Fruit fly (Drosophila melanogaster) whole organism, embryonic: ENCODE measurements around the gene CG42404.

Experiments
- ATbp ChIP-seq: fragments of 200-800 bp; sonication (Bioruptor generic); optimal IDR thresholded peaks from 2 replicates; lab custom pipeline; 2017; ENCODE audit warnings: missing biosample characterization, mild to moderate bottlenecking, missing genetic modification characterization, missing genetic modification reagents
- Bgb ChIP-seq: fragments of 200-800 bp; sonication (Bioruptor generic); IDR thresholded peaks from 2 replicates; pipeline ENCODE4 v1.3.6; 2022; ENCODE audit warnings: missing biosample characterization, missing genetic modification characterization; ENCODE audit not compliant: partially characterized antibody
- CG10147 ChIP-seq: fragments of 200-800 bp; sonication (Bioruptor generic); optimal IDR thresholded peaks from 2 replicates; lab custom pipeline; 2019; ENCODE audit warnings: missing biosample characterization, mild to moderate bottlenecking, missing genetic modification characterization, moderate library complexity
- CG10209 ChIP-seq: fragments of 200-800 bp; sonication (Bioruptor generic); optimal IDR thresholded peaks from 3 replicates; lab custom pipeline; 2017; ENCODE audit warnings: missing biosample characterization, mild to moderate bottlenecking, missing genetic modification characterization, missing genetic modification reagents
- CG14667 ChIP-seq: fragments of 200-800 bp; sonication (Bioruptor generic); IDR thresholded peaks from 2 replicates; pipeline ENCODE4 v1.3.6; 2022; ENCODE audit warnings: missing biosample characterization, missing genetic modification characterization
- CG15011 ChIP-seq: fragments of 200-800 bp; sonication (Bioruptor generic); optimal IDR thresholded peaks from 3 replicates; lab custom pipeline; 2018; ENCODE audit warnings: missing biosample characterization, mild to moderate bottlenecking, missing genetic modification characterization
- CG18599 ChIP-seq: fragments of 200-800 bp; sonication (Bioruptor generic); optimal IDR thresholded peaks from 3 replicates; lab custom pipeline; 2017; ENCODE audit warnings: missing biosample characterization, missing genetic modification characterization, mild to moderate bottlenecking, moderate library complexity, missing genetic modification reagents
- CG18764 ChIP-seq: fragments of 200-800 bp; sonication (Bioruptor generic); optimal IDR thresholded peaks from 3 replicates; lab custom pipeline; 2016; ENCODE audit warnings: missing biosample characterization, missing genetic modification characterization
- CG2875 ChIP-seq: fragments of 200-800 bp; sonication (Bioruptor generic); optimal IDR thresholded peaks from 2 replicates; lab custom pipeline; 2017; ENCODE audit warnings: missing biosample characterization, mild to moderate bottlenecking, missing genetic modification characterization, missing genetic modification reagents
- CG3163 ChIP-seq: fragments of 200-800 bp; sonication (Bioruptor generic); optimal IDR thresholded peaks from 3 replicates; lab custom pipeline; 2016; ENCODE audit warnings: missing biosample characterization, missing genetic modification characterization
- CG5180 ChIP-seq: fragments of 200-800 bp; sonication (Bioruptor generic); optimal IDR thresholded peaks from 3 replicates; lab custom pipeline; 2017; ENCODE audit warnings: missing biosample characterization, missing genetic modification characterization, mild to moderate bottlenecking, moderate library complexity, missing genetic modification reagents
- CG6254 ChIP-seq: fragments of 200-800 bp; sonication (Bioruptor generic); optimal IDR thresholded peaks from 3 replicates; lab custom pipeline; 2017; ENCODE audit warnings: mild to moderate bottlenecking, missing biosample characterization, missing genetic modification reagents, missing genetic modification characterization
- CG8281 ChIP-seq: fragments of 200-800 bp; sonication (Bioruptor generic); optimal IDR thresholded peaks from 2 replicates; lab custom pipeline; 2018; ENCODE audit warnings: missing biosample characterization, mild to moderate bottlenecking, missing genetic modification characterization, moderate library complexity
- CG8765 ChIP-seq: fragments of 200-800 bp; sonication (Bioruptor generic); IDR thresholded peaks from 2 replicates; pipeline ENCODE4 v1.3.6; 2022; ENCODE audit warnings: missing biosample characterization, missing genetic modification characterization
- CG8944 ChIP-seq: fragments of 200-800 bp; sonication (Bioruptor generic); optimal IDR thresholded peaks from 3 replicates; lab custom pipeline; 2016; ENCODE audit warnings: missing biosample characterization, missing genetic modification characterization
- CG9797 ChIP-seq: fragments of 200-800 bp; sonication (Bioruptor generic); optimal IDR thresholded peaks from 3 replicates; lab custom pipeline; 2018; ENCODE audit warnings: missing biosample characterization, mild to moderate bottlenecking, missing genetic modification characterization
- Chrac-16 ChIP-seq: fragments of 200-800 bp; sonication (Bioruptor generic); optimal IDR thresholded peaks from 3 replicates; lab custom pipeline; 2016; ENCODE audit warnings: missing biosample characterization, missing genetic modification characterization
- D ChIP-seq, 2 experiments: fragments of 200-800 bp in 1 of 2; fragments of >200 bp in 1 of 2; sonication (Bioruptor generic) in 1 of 2; optimal IDR thresholded peaks; 2 replicates in 1 of 2; 3 replicates in 1 of 2; lab custom pipeline; 2017; ENCODE audit warnings: mild to moderate bottlenecking in 1 of 2, missing biosample characterization in 1 of 2, missing genetic modification characterization in 1 of 2, missing genetic modification reagents in 1 of 2
- D19A ChIP-seq: fragments of 200-800 bp; optimal IDR thresholded peaks from 3 replicates; lab custom pipeline; 2019; ENCODE audit warnings: missing biosample characterization, mild to moderate bottlenecking, missing genetic modification characterization, moderate library complexity
- Doc2 ChIP-seq: fragments of 200-800 bp; sonication (Bioruptor generic); IDR thresholded peaks from 2 replicates; pipeline ENCODE4 v1.3.6; 2022; ENCODE audit warnings: missing biosample characterization, missing genetic modification characterization
- Hmx ChIP-seq: fragments of 200-800 bp; sonication (Bioruptor generic); optimal IDR thresholded peaks from 2 replicates; lab custom pipeline; 2016; ENCODE audit warnings: missing biosample characterization, missing genetic modification characterization
- Hr51 ChIP-seq, 2 experiments: fragments of 200-800 bp; sonication (Bioruptor generic); optimal IDR thresholded peaks; 2 replicates in 1 of 2; 3 replicates in 1 of 2; lab custom pipeline; 2016 to 2018; ENCODE audit warnings: missing biosample characterization in 2 of 2, missing genetic modification characterization in 2 of 2, mild to moderate bottlenecking in 1 of 2, moderate library complexity in 1 of 2
- Lim3 ChIP-seq: fragments of 200-800 bp; sonication (Bioruptor generic); IDR thresholded peaks from 2 replicates; pipeline ENCODE4 v1.3.6; 2022; ENCODE audit warnings: missing biosample characterization, missing genetic modification characterization
- Mes4 ChIP-seq: fragments of 200-800 bp; sonication (Bioruptor generic); optimal IDR thresholded peaks from 2 replicates; lab custom pipeline; 2016; ENCODE audit warnings: missing biosample characterization, missing genetic modification characterization
- Mrtf ChIP-seq: fragments of 200-800 bp; sonication (Bioruptor generic); IDR thresholded peaks from 3 replicates; pipeline ENCODE4 v1.3.6; 2022; ENCODE audit warnings: missing biosample characterization, missing genetic modification characterization
- NC2β ChIP-seq: fragments of 200-800 bp; sonication (Bioruptor generic); optimal IDR thresholded peaks from 2 replicates; lab custom pipeline; 2016; ENCODE audit warnings: missing biosample characterization, missing genetic modification characterization
- Oaz ChIP-seq: fragments of 200-800 bp; sonication (Bioruptor generic); IDR thresholded peaks from 2 replicates; pipeline ENCODE4 v1.3.6; 2022; ENCODE audit warnings: missing biosample characterization, missing genetic modification characterization
- Ravus ChIP-seq: fragments of 200-800 bp; sonication (Bioruptor generic); IDR thresholded peaks from 2 replicates; pipeline ENCODE4 v1.3.6; 2022; ENCODE audit warnings: missing biosample characterization, missing genetic modification characterization
- Scr ChIP-seq: fragments of 200-800 bp; sonication (Bioruptor generic); IDR thresholded peaks from 2 replicates; pipeline ENCODE4 v1.3.6; 2022; ENCODE audit warnings: missing biosample characterization, missing genetic modification characterization; ENCODE audit not compliant: partially characterized antibody
- Side ChIP-seq: fragments of 200-800 bp; sonication (Bioruptor generic); optimal IDR thresholded peaks from 2 replicates; lab custom pipeline; 2016; ENCODE audit warnings: missing biosample characterization, missing genetic modification characterization
- Sin3A ChIP-seq: fragments of >200 bp; optimal IDR thresholded peaks from 2 replicates; lab custom pipeline; 2018
- Tbp ChIP-seq: fragments of >200 bp; optimal IDR thresholded peaks from 2 replicates; lab custom pipeline; 2018; ENCODE audit warnings: missing biosample characterization, missing genetic modification characterization
- Xbp1 ChIP-seq: fragments of 200-800 bp; sonication (Bioruptor generic); optimal IDR thresholded peaks from 3 replicates; lab custom pipeline; 2016; ENCODE audit warnings: missing biosample characterization, mild to moderate bottlenecking, missing genetic modification characterization
- cato ChIP-seq: fragments of 200-800 bp; sonication (Bioruptor generic); optimal IDR thresholded peaks from 2 replicates; lab custom pipeline; 2016; ENCODE audit warnings: missing biosample characterization, missing genetic modification characterization, borderline replicate concordance
- crp ChIP-seq, 2 experiments: fragments of 200-800 bp; sonication (Bioruptor generic); optimal IDR thresholded peaks; 2 replicates in 1 of 2; 3 replicates in 1 of 2; lab custom pipeline; 2017; ENCODE audit warnings: missing biosample characterization in 2 of 2, missing genetic modification characterization in 2 of 2, mild to moderate bottlenecking in 1 of 2, moderate library complexity in 1 of 2
- dan ChIP-seq: fragments of 200-800 bp; sonication (Bioruptor generic); IDR thresholded peaks from 2 replicates; pipeline ENCODE4 v1.3.6; 2022; ENCODE audit warnings: missing biosample characterization, missing genetic modification characterization
- dimm ChIP-seq: fragments of 200-800 bp; sonication (Bioruptor generic); IDR thresholded peaks from 2 replicates; pipeline ENCODE4 v1.3.6; 2022; ENCODE audit warnings: missing biosample characterization, missing genetic modification characterization
- dmrt99B ChIP-seq: fragments of 200-800 bp; sonication (Bioruptor generic); optimal IDR thresholded peaks from 2 replicates; lab custom pipeline; 2018; ENCODE audit warnings: missing biosample characterization, mild to moderate bottlenecking, missing genetic modification characterization, moderate library complexity
- en ChIP-seq: fragments of 200-800 bp; sonication (Bioruptor generic); optimal IDR thresholded peaks from 2 replicates; lab custom pipeline; 2016; ENCODE audit warnings: missing biosample characterization, missing genetic modification characterization
- fu2 ChIP-seq: fragments of 200-800 bp; sonication (Bioruptor generic); optimal IDR thresholded peaks from 2 replicates; lab custom pipeline; 2016; ENCODE audit warnings: missing biosample characterization, missing genetic modification characterization
- gro ChIP-seq: fragments of 200-800 bp; sonication (Bioruptor generic); optimal IDR thresholded peaks from 2 replicates; lab custom pipeline; 2016; ENCODE audit warnings: missing biosample characterization, missing genetic modification characterization
- h ChIP-seq: fragments of >200 bp; optimal IDR thresholded peaks from 2 replicates; lab custom pipeline; 2017
- kni ChIP-seq: fragments of 200-800 bp; sonication (Bioruptor generic); optimal IDR thresholded peaks from 3 replicates; lab custom pipeline; 2017; ENCODE audit warnings: mild to moderate bottlenecking, missing biosample characterization, missing genetic modification reagents, missing genetic modification characterization
- nau ChIP-seq: fragments of 200-800 bp; sonication (Bioruptor generic); optimal IDR thresholded peaks from 3 replicates; lab custom pipeline; 2017; ENCODE audit warnings: missing biosample characterization, mild to moderate bottlenecking, missing genetic modification characterization, missing genetic modification reagents
- otp ChIP-seq: fragments of 200-800 bp; sonication (Bioruptor generic); IDR thresholded peaks from 3 replicates; pipeline ENCODE4, ENCODE4 v1.3.6; 2022; ENCODE audit warnings: missing biosample characterization, missing genetic modification characterization
- pum ChIP-seq: fragments of 200-800 bp; sonication (Bioruptor generic); optimal IDR thresholded peaks from 2 replicates; lab custom pipeline; 2016; ENCODE audit warnings: missing biosample characterization, missing genetic modification characterization
- sna ChIP-seq: fragments of 200-800 bp; sonication (Bioruptor generic); IDR thresholded peaks from 2 replicates; pipeline ENCODE4 v1.3.6; 2022; ENCODE audit warnings: missing biosample characterization, missing genetic modification characterization; ENCODE audit not compliant: partially characterized antibody
- tll ChIP-seq, 2 experiments: fragments of 200-800 bp in 1 of 2; fragments of >200 bp in 1 of 2; sonication (Bioruptor generic) in 1 of 2; optimal IDR thresholded peaks; 2 replicates each; lab custom pipeline; 2017 to 2019; ENCODE audit warnings: missing biosample characterization in 2 of 2, missing genetic modification characterization in 2 of 2, mild to moderate bottlenecking in 1 of 2, moderate library complexity in 1 of 2

Gene CG42404

DNA sequence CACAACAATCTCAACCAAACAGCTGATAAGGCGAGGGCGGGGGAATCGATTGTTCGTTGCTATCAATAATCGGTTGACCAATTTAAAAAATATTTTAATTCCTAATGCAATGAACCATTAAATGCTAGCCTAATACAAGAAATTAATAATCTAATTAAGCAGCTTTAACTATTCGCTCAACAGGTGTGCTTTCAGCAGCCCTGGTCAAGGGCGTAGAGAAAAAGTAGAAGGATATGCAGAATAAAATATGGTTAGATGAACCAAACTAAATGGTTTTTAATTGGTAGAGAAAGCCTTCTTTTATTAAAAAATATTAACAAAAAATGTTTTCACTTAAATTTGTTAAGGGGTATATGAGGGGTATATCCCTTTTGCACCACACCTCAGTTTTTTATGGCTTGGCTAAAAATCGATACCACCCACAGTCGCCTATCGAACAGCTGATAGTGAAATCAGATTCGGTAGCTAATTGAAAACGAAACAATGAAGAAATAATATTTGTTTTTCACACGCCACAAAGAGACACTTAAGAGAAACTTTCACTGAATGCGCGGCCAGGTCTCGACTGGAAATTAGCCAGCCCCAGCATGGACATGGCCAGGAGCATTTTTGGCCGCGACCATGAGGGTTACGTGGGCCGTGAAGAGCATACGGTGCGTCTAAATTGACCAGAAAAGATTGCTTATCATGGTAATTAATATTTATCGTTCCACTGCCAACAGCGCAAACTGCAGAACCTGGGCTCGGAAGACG, 30.9 kb upstream of the CG42404 start, which contains the start of the genes SIDL and CG12241 (continued):
- TF ChIP-seq ATbp (no peak), CG8765 (GFP tag; lab: Robert Waterston, UW) (peak; percentile 87; the same call in 1 of the 2 replicates), gro (peak; percentile 91), Sin3A (lab: Kevin White, UChicago) (no peak), CG18764 (GFP tag; lab: Kevin White, UChicago) (peak; percentile 64), CG8944 (GFP tag; lab: Kevin White, UChicago) (peak; percentile 60), CG5180 (no peak), nau (GFP tag; lab: Kevin White, UChicago) (no peak), CG10147 (peak; percentile 73), Hmx (GFP tag; lab: Kevin White, UChicago) (no peak), Oaz (0 out of 2 replicates have a peak, but pooled peaks have one; percentile 21), dan (GFP tag; lab: Robert Waterston, UW) (peak; percentile 50; the same call in 1 of the 2 replicates), CG2875 (GFP tag; lab: Kevin White, UChicago) (no peak), pum (GFP tag; lab: Kevin White, UChicago) (peak; percentile 69), dmrt99B (no peak), Lim3 (GFP tag; lab: Robert Waterston, UW) (no peak), CG10209 (peak; percentile 61), kni (GFP tag; lab: Kevin White, UChicago) (no peak), CG18599 (GFP tag; lab: Kevin White, UChicago) (no peak), CG15011 (GFP tag; lab: Kevin White, UChicago) (no peak), Side (GFP tag; lab: Kevin White, UChicago) (peak; percentile 77), sna (0 out of 2 replicates have a peak, but pooled peaks have one; percentile 29), Bgb (GFP tag; lab: Robert Waterston, UW) (no peak), Mrtf (peak; percentile 85), D (optimal IDR thresholded peaks at IDR 0.05; lab: Kevin White, UChicago) (no peak), D (GFP tag; optimal IDR thresholded peaks at IDR 0.05; lab: Kevin White, UChicago) (peak; percentile 72), Mes4 (GFP tag; lab: Kevin White, UChicago) (peak; percentile 22), NC2β (GFP tag; lab: Kevin White, UChicago) (peak; percentile 57), Xbp1 (GFP tag; lab: Kevin White, UChicago) (peak; percentile 54), CG9797 (peak; percentile 23), fu2 (GFP tag; lab: Kevin White, UChicago) (peak; percentile 19), Doc2 (GFP tag; lab: Robert Waterston, UW) (peak; percentile 75), en (GFP tag; lab: Kevin White, UChicago) (no peak), otp (GFP tag; lab: Robert Waterston, UW) (no peak), D19A (tag; lab: Kevin White, UChicago) (no peak), Ravus (GFP tag; lab: Robert Waterston, UW) (peak; percentile 80), Chrac-16 (GFP tag; lab: Kevin White, UChicago) (peak; percentile 63), tll (GFP tag; optimal IDR thresholded peaks at IDR 0.05; lab: Kevin White, UChicago) (no peak), dimm (GFP tag; lab: Robert Waterston, UW) (no peak), CG14667 (GFP tag; lab: Robert Waterston, UW) (peak; percentile 94), CG6254 (GFP tag; lab: Kevin White, UChicago) (no peak), cato (GFP tag; lab: Kevin White, UChicago) (peak; percentile 17), CG3163 (no peak), Scr (peak; percentile 42), CG8281 (no peak), Hr51 (GFP tag; optimal IDR thresholded peaks at IDR 0.05; lab: Kevin White, UChicago) (peak in 1 of 2 experiments; percentile 43), Tbp (no peak), crp (GFP tag; optimal IDR thresholded peaks at IDR 0.05; lab: Kevin White, UChicago) (peak; percentile 54 to 91), h (lab: Kevin White, UChicago) (no peak)
